Fruit fly (Drosophila melanogaster) whole organism, embryonic: Measurements from ENCODE around the gene CG33107.

ENCODE experiments used
- B-H2 ChIP-seq: fragments of 200-800 bp; sonication (Bioruptor generic); optimal IDR thresholded peaks from 2 replicates; lab custom pipeline; 2018; ENCODE audit warnings: missing biosample characterization, mild to moderate bottlenecking, missing genetic modification characterization
- Blimp-1 ChIP-seq: fragments of 200-800 bp; sonication (Bioruptor generic); optimal IDR thresholded peaks from 3 replicates; lab custom pipeline; 2018; ENCODE audit warnings: missing biosample characterization, missing genetic modification characterization, mild to moderate bottlenecking, moderate library complexity, missing genetic modification reagents
- BtbVII ChIP-seq: fragments of 200-800 bp; sonication (Bioruptor generic); optimal IDR thresholded peaks from 3 replicates; lab custom pipeline; 2017; ENCODE audit warnings: missing biosample characterization, mild to moderate bottlenecking, missing genetic modification characterization
- Bteb2 ChIP-seq: fragments of 200-800 bp; sonication (Bioruptor generic); optimal IDR thresholded peaks from 2 replicates; lab custom pipeline; 2016; ENCODE audit warnings: missing biosample characterization, missing genetic modification characterization
- CG10462 ChIP-seq: fragments of 200-800 bp; sonication (Bioruptor generic); optimal IDR thresholded peaks from 2 replicates; lab custom pipeline; 2016; ENCODE audit warnings: missing biosample characterization, missing genetic modification characterization
- CG10565 ChIP-seq: fragments of 200-800 bp; sonication (Bioruptor generic); optimal IDR thresholded peaks from 3 replicates; lab custom pipeline; 2016; ENCODE audit warnings: missing biosample characterization, mild to moderate bottlenecking, missing genetic modification characterization
- CG11696 ChIP-seq: fragments of 200-800 bp; sonication (Bioruptor generic); IDR thresholded peaks from 2 replicates; pipeline ENCODE4 v1.3.6; 2022; ENCODE audit warnings: missing biosample characterization, missing genetic modification characterization
- CG12299 ChIP-seq: fragments of 200-800 bp; sonication (Bioruptor generic); optimal IDR thresholded peaks from 2 replicates; lab custom pipeline; 2018; ENCODE audit warnings: missing biosample characterization, mild to moderate bottlenecking, missing genetic modification characterization
- CG12744 ChIP-seq: fragments of 200-800 bp; sonication (Bioruptor generic); optimal IDR thresholded peaks from 2 replicates; lab custom pipeline; 2016; ENCODE audit warnings: missing biosample characterization, missing genetic modification characterization
- CG14710 ChIP-seq: fragments of 200-800 bp; sonication (Bioruptor generic); optimal IDR thresholded peaks from 3 replicates; lab custom pipeline; 2019; ENCODE audit warnings: missing biosample characterization, mild to moderate bottlenecking, missing genetic modification characterization, moderate library complexity
- CG1647 ChIP-seq: fragments of 200-800 bp; sonication (Bioruptor generic); optimal IDR thresholded peaks from 3 replicates; lab custom pipeline; 2016; ENCODE audit warnings: missing biosample characterization, missing genetic modification characterization
- CG16815 ChIP-seq: fragments of 200-800 bp; sonication (Bioruptor generic); optimal IDR thresholded peaks from 3 replicates; lab custom pipeline; 2017; ENCODE audit warnings: missing biosample characterization, mild to moderate bottlenecking, missing genetic modification characterization
- CG16863 ChIP-seq: fragments of 200-800 bp; sonication (Bioruptor generic); optimal IDR thresholded peaks from 3 replicates; lab custom pipeline; 2016; ENCODE audit warnings: missing biosample characterization, missing genetic modification characterization
- CG18262 ChIP-seq: fragments of 200-800 bp; optimal IDR thresholded peaks from 3 replicates; lab custom pipeline; 2019; ENCODE audit warnings: missing biosample characterization, mild to moderate bottlenecking, missing genetic modification characterization, moderate library complexity
- CG18599 ChIP-seq: fragments of 200-800 bp; sonication (Bioruptor generic); optimal IDR thresholded peaks from 3 replicates; lab custom pipeline; 2017; ENCODE audit warnings: missing biosample characterization, missing genetic modification characterization, mild to moderate bottlenecking, moderate library complexity, missing genetic modification reagents
- CG2678 ChIP-seq: fragments of 200-800 bp; sonication (Bioruptor generic); optimal IDR thresholded peaks from 3 replicates; lab custom pipeline; 2019; ENCODE audit warnings: missing biosample characterization, mild to moderate bottlenecking, missing genetic modification characterization, moderate library complexity
- CG30403 ChIP-seq: fragments of 200-800 bp; sonication (Bioruptor generic); optimal IDR thresholded peaks from 3 replicates; lab custom pipeline; 2016; ENCODE audit warnings: missing biosample characterization, missing genetic modification characterization
- CG3065 ChIP-seq: fragments of 200-800 bp; sonication (Bioruptor generic); optimal IDR thresholded peaks from 2 replicates; lab custom pipeline; 2016; ENCODE audit warnings: missing biosample characterization, missing genetic modification characterization
- CG34224 ChIP-seq: fragments of 200-800 bp; sonication (Bioruptor generic); IDR thresholded peaks from 3 replicates; pipeline ENCODE4 v1.3.6; 2022; ENCODE audit warnings: missing biosample characterization, missing genetic modification characterization; ENCODE audit not compliant: partially characterized antibody
- CG43689 ChIP-seq: fragments of 200-800 bp; sonication (Bioruptor generic); IDR thresholded peaks from 2 replicates; pipeline ENCODE4 v1.3.6; 2022; ENCODE audit warnings: missing biosample characterization, missing genetic modification characterization
- CG4424 ChIP-seq: fragments of 200-800 bp; sonication (Bioruptor generic); optimal IDR thresholded peaks from 3 replicates; lab custom pipeline; 2016; ENCODE audit warnings: missing biosample characterization, missing genetic modification characterization
- CG4854 ChIP-seq: fragments of 200-800 bp; sonication (Bioruptor generic); optimal IDR thresholded peaks from 2 replicates; lab custom pipeline; 2016; ENCODE audit warnings: missing biosample characterization, missing genetic modification characterization, inconsistent platforms
- CG6791 ChIP-seq: fragments of 200-800 bp; sonication (Bioruptor generic); IDR thresholded peaks from 3 replicates; pipeline ENCODE4 v1.3.6; 2022; ENCODE audit warnings: missing biosample characterization, missing genetic modification characterization; ENCODE audit not compliant: partially characterized antibody
- CG7556 ChIP-seq: fragments of 200-800 bp; sonication (Bioruptor generic); optimal IDR thresholded peaks from 2 replicates; lab custom pipeline; 2017; ENCODE audit warnings: missing biosample characterization, mild to moderate bottlenecking, missing genetic modification characterization
- D19B ChIP-seq: fragments of 200-800 bp; sonication (Bioruptor generic); optimal IDR thresholded peaks from 2 replicates; lab custom pipeline; 2017; ENCODE audit warnings: missing biosample characterization, mild to moderate bottlenecking, missing genetic modification characterization
- Dek ChIP-seq: fragments of 200-800 bp; sonication (Bioruptor generic); optimal IDR thresholded peaks from 3 replicates; lab custom pipeline; 2019; ENCODE audit warnings: missing biosample characterization, mild to moderate bottlenecking, missing genetic modification characterization, moderate library complexity
- Ets97D ChIP-seq: fragments of 200-800 bp; sonication (Bioruptor generic); optimal IDR thresholded peaks from 3 replicates; lab custom pipeline; 2016; ENCODE audit warnings: missing biosample characterization, missing genetic modification characterization
- MTF-1 ChIP-seq: fragments of 200-800 bp; sonication (Bioruptor generic); optimal IDR thresholded peaks from 2 replicates; lab custom pipeline; 2018; ENCODE audit warnings: missing biosample characterization, mild to moderate bottlenecking, missing genetic modification characterization, borderline replicate concordance
- Max ChIP-seq: fragments of 200-800 bp; sonication (Bioruptor generic); optimal IDR thresholded peaks from 2 replicates; lab custom pipeline; 2016; ENCODE audit warnings: missing biosample characterization, mild to moderate bottlenecking, missing genetic modification characterization
- Nf-YA ChIP-seq: fragments of 200-800 bp; sonication (Bioruptor generic); IDR thresholded peaks from 2 replicates; pipeline ENCODE4 v1.3.6; 2022; ENCODE audit warnings: missing biosample characterization, missing genetic modification characterization
- Nf-YC ChIP-seq: fragments of 200-800 bp; optimal IDR thresholded peaks from 3 replicates; lab custom pipeline; 2019; ENCODE audit warnings: missing biosample characterization, mild to moderate bottlenecking, missing genetic modification characterization, moderate library complexity
- Side ChIP-seq: fragments of 200-800 bp; sonication (Bioruptor generic); optimal IDR thresholded peaks from 2 replicates; lab custom pipeline; 2016; ENCODE audit warnings: missing biosample characterization, missing genetic modification characterization
- Sox100B ChIP-seq: fragments of 200-800 bp; sonication (Bioruptor generic); optimal IDR thresholded peaks from 3 replicates; lab custom pipeline; 2018; ENCODE audit warnings: missing biosample characterization, mild to moderate bottlenecking, missing genetic modification characterization
- aop ChIP-seq: fragments of 200-800 bp; sonication (Bioruptor generic); IDR thresholded peaks from 2 replicates; pipeline ENCODE4 v1.3.6; 2022; ENCODE audit warnings: missing biosample characterization, missing genetic modification characterization
- ap ChIP-seq: fragments of 200-800 bp; sonication (Bioruptor generic); IDR thresholded peaks from 2 replicates; pipeline ENCODE4 v1.3.6; 2022; ENCODE audit warnings: missing biosample characterization, missing genetic modification characterization
- ara ChIP-seq: fragments of 200-800 bp; sonication (Bioruptor generic); IDR thresholded peaks from 2 replicates; pipeline ENCODE4 v1.3.6; 2022; ENCODE audit warnings: missing biosample characterization, missing genetic modification characterization
- bab2 ChIP-seq: fragments of 200-800 bp; sonication (Bioruptor generic); optimal IDR thresholded peaks from 2 replicates; lab custom pipeline; 2016; ENCODE audit warnings: missing biosample characterization, missing genetic modification characterization
- bowl ChIP-seq: fragments of 200-800 bp; sonication (Bioruptor generic); IDR thresholded peaks from 2 replicates; pipeline ENCODE4 v1.3.6; 2022; ENCODE audit warnings: missing biosample characterization, missing genetic modification characterization
- caup ChIP-seq: fragments of 200-800 bp; sonication (Bioruptor generic); optimal IDR thresholded peaks from 3 replicates; lab custom pipeline; 2017; ENCODE audit warnings: missing biosample characterization, mild to moderate bottlenecking, missing genetic modification characterization, moderate library complexity; ENCODE audit not compliant: severe bottlenecking
- crp ChIP-seq, 2 experiments: fragments of 200-800 bp; sonication (Bioruptor generic); optimal IDR thresholded peaks; 2 replicates in 1 of 2; 3 replicates in 1 of 2; lab custom pipeline; 2017; ENCODE audit warnings: missing biosample characterization in 2 of 2, missing genetic modification characterization in 2 of 2, mild to moderate bottlenecking in 1 of 2, moderate library complexity in 1 of 2
- grau ChIP-seq: fragments of 200-800 bp; optimal IDR thresholded peaks from 3 replicates; lab custom pipeline; 2019; ENCODE audit warnings: missing biosample characterization, mild to moderate bottlenecking, missing genetic modification characterization, moderate library complexity
- gsb ChIP-seq: fragments of 200-800 bp; sonication (Bioruptor generic); IDR thresholded peaks from 2 replicates; pipeline ENCODE4 v1.3.6; 2022; ENCODE audit warnings: missing biosample characterization, missing genetic modification characterization
- hb ChIP-seq: fragments of 200-800 bp; sonication (Bioruptor generic); IDR thresholded peaks from 3 replicates; pipeline ENCODE4 v1.3.6; 2022; ENCODE audit warnings: missing biosample characterization, missing genetic modification characterization; ENCODE audit not compliant: partially characterized antibody
- jing ChIP-seq: fragments of 200-800 bp; sonication (Bioruptor generic); optimal IDR thresholded peaks from 2 replicates; lab custom pipeline; 2018; ENCODE audit warnings: missing biosample characterization, mild to moderate bottlenecking, missing genetic modification characterization
- peb ChIP-seq: fragments of 200-800 bp; sonication (Bioruptor generic); IDR thresholded peaks from 2 replicates; pipeline ENCODE4 v1.3.6; 2022; ENCODE audit warnings: missing biosample characterization, missing genetic modification characterization
- pho ChIP-seq: fragments of 200-800 bp; sonication (Bioruptor generic); optimal IDR thresholded peaks from 2 replicates; lab custom pipeline; 2016; ENCODE audit warnings: missing biosample characterization, missing genetic modification characterization
- phol ChIP-seq: fragments of 200-800 bp; sonication (Bioruptor generic); optimal IDR thresholded peaks from 3 replicates; lab custom pipeline; 2018; ENCODE audit warnings: missing biosample characterization, mild to moderate bottlenecking, missing genetic modification characterization, moderate library complexity
- prd ChIP-seq, 3 experiments: fragments of >200 bp in 2 of 3; fragments of 200-800 bp in 1 of 3; sonication (Bioruptor generic) in 1 of 3; optimal IDR thresholded peaks in 2 of 3; IDR thresholded peaks in 1 of 3; 2 replicates in 2 of 3; 3 replicates in 1 of 3; pipeline versions ENCODE4 v1.3.6 to Lab custom; 2017 to 2022; ENCODE audit warnings: missing biosample characterization in 1 of 3, missing genetic modification characterization in 1 of 3
- ro ChIP-seq: fragments of 200-800 bp; sonication (Bioruptor generic); IDR thresholded peaks from 2 replicates; pipeline ENCODE4 v1.3.6; 2022; ENCODE audit warnings: missing biosample characterization, missing genetic modification characterization
- seq ChIP-seq: fragments of 200-800 bp; sonication (Bioruptor generic); IDR thresholded peaks from 2 replicates; pipeline ENCODE4 v1.3.6; 2022; ENCODE audit warnings: missing biosample characterization, missing genetic modification characterization
- unc-4 ChIP-seq: fragments of 200-800 bp; sonication (Bioruptor generic); IDR thresholded peaks from 2 replicates; pipeline ENCODE4 v1.3.6; 2022; ENCODE audit warnings: missing biosample characterization, missing genetic modification characterization; ENCODE audit not compliant: partially characterized antibody

The CG33107 gene

dm6 chr3R:22632980-22633379 lies 48.5 kb upstream of the CG33107 start (continued):
- no peak for TF ChIP-seq CG1647 (GFP tag; lab: Kevin White, UChicago)
- no peak for TF ChIP-seq Sox100B
- no peak for TF ChIP-seq bowl (GFP tag; lab: Robert Waterston, UW)
- TF ChIP-seq CG2678: no peak
- TF ChIP-seq B-H2: no peak
- TF ChIP-seq D19B (GFP tag; lab: Kevin White, UChicago): peak; percentile 31
- TF ChIP-seq CG18599 (GFP tag; lab: Kevin White, UChicago): no peak
- TF ChIP-seq Ets97D (GFP tag; lab: Kevin White, UChicago): no peak
- no peak for TF ChIP-seq phol
- no peak for TF ChIP-seq Blimp-1 (GFP tag; lab: Kevin White, UChicago)
- no peak for TF ChIP-seq CG6791 (GFP tag; lab: Robert Waterston, UW)
- TF ChIP-seq unc-4 (GFP tag; lab: Robert Waterston, UW): no peak
- no peak for TF ChIP-seq ara (GFP tag; lab: Robert Waterston, UW)
- no peak for TF ChIP-seq seq (GFP tag; lab: Robert Waterston, UW)
- TF ChIP-seq CG14710 (tag; lab: Kevin White, UChicago): no peak
- TF ChIP-seq CG4854 (GFP tag; lab: Kevin White, UChicago): no peak
- no peak for TF ChIP-seq MTF-1 (GFP tag; lab: Kevin White, UChicago)
- TF ChIP-seq pho (GFP tag; lab: Kevin White, UChicago): no peak
- TF ChIP-seq Dek: no peak
- TF ChIP-seq Side: no peak
- TF ChIP-seq CG4424 (GFP tag; lab: Kevin White, UChicago): no peak
- TF ChIP-seq hb (GFP tag; lab: Robert Waterston, UW): 0 out of 3 replicates have a peak, but pooled peaks have one; percentile 36
- no peak for TF ChIP-seq bab2 (GFP tag; lab: Kevin White, UChicago)
- no peak for TF ChIP-seq Nf-YC (tag; lab: Kevin White, UChicago)
- TF ChIP-seq gsb: no peak
- no peak for TF ChIP-seq CG16815
- no peak for TF ChIP-seq prd (optimal IDR thresholded peaks at IDR 0.05; lab: Kevin White, UChicago)
- TF ChIP-seq prd (GFP tag; IDR thresholded peaks at IDR 0.05; lab: Robert Waterston, UW): 0 out of 3 replicates have a peak, but pooled peaks have one; percentile 4
- no peak for TF ChIP-seq Nf-YA (GFP tag; lab: Robert Waterston, UW)
- TF ChIP-seq Bteb2: no peak
- TF ChIP-seq BtbVII: no peak
- no peak for TF ChIP-seq CG11696 (GFP tag; lab: Robert Waterston, UW)
- TF ChIP-seq aop (GFP tag; lab: Robert Waterston, UW): no peak
- no peak for TF ChIP-seq grau (tag; lab: Kevin White, UChicago)
- TF ChIP-seq peb (GFP tag; lab: Robert Waterston, UW): no peak
- no peak for TF ChIP-seq CG12299 (tag; lab: Kevin White, UChicago)
- no peak for TF ChIP-seq CG10462
- TF ChIP-seq CG43689: no peak
- no peak for TF ChIP-seq CG7556 (GFP tag; lab: Kevin White, UChicago)
- no peak for TF ChIP-seq ro (GFP tag; lab: Robert Waterston, UW)
- TF ChIP-seq CG30403 (GFP tag; lab: Kevin White, UChicago): no peak
- TF ChIP-seq caup (GFP tag; lab: Kevin White, UChicago): no peak
- TF ChIP-seq crp (GFP tag; optimal IDR thresholded peaks at IDR 0.05; lab: Kevin White, UChicago): peak in 1 of 2 experiments; percentile 16
- no peak for TF ChIP-seq CG34224
- TF ChIP-seq ap (GFP tag; lab: Robert Waterston, UW): no peak
- no peak for TF ChIP-seq CG16863 (GFP tag; lab: Kevin White, UChicago)
- TF ChIP-seq CG18262 (tag; lab: Kevin White, UChicago): no peak
- no peak for TF ChIP-seq jing
- TF ChIP-seq Max (GFP tag; lab: Kevin White, UChicago): no peak
- no peak for TF ChIP-seq CG10565 (GFP tag; lab: Kevin White, UChicago)
- no peak for TF ChIP-seq CG3065
- TF ChIP-seq CG12744: no peak
